Fruit fly (Drosophila melanogaster) whole organism, embryonic: ENCODE data around the gene Mkp3.
A peak's percentile ranks its signal among the peaks of the same experiment; 100 is the strongest.

ENCODE experiments used
- Adf1 ChIP-seq: fragments of 200-800 bp; sonication (Bioruptor generic); IDR thresholded peaks from 2 replicates; pipeline ENCODE4 v1.3.6; 2022; ENCODE audit warnings: missing biosample characterization, missing genetic modification characterization
- CG11456 ChIP-seq: fragments of 200-800 bp; sonication (Bioruptor generic); IDR thresholded peaks from 3 replicates; pipeline ENCODE4 v1.3.6; 2022; ENCODE audit warnings: missing biosample characterization, missing genetic modification characterization
- CG12155 ChIP-seq: fragments of 200-800 bp; sonication (Bioruptor generic); optimal IDR thresholded peaks from 3 replicates; lab custom pipeline; 2016; ENCODE audit warnings: missing biosample characterization, missing genetic modification characterization
- CG12236 ChIP-seq: fragments of 200-800 bp; sonication (Bioruptor generic); optimal IDR thresholded peaks from 2 replicates; lab custom pipeline; 2016; ENCODE audit warnings: missing biosample characterization, missing genetic modification characterization
- CG13424 ChIP-seq: fragments of 200-800 bp; sonication (Bioruptor generic); optimal IDR thresholded peaks from 2 replicates; lab custom pipeline; 2019; ENCODE audit warnings: missing biosample characterization, mild to moderate bottlenecking, missing genetic modification characterization, moderate library complexity
- CG14710 ChIP-seq: fragments of 200-800 bp; sonication (Bioruptor generic); optimal IDR thresholded peaks from 3 replicates; lab custom pipeline; 2019; ENCODE audit warnings: missing biosample characterization, mild to moderate bottlenecking, missing genetic modification characterization, moderate library complexity
- CG1529 ChIP-seq: fragments of 200-800 bp; sonication (Bioruptor generic); optimal IDR thresholded peaks from 3 replicates; lab custom pipeline; 2018; ENCODE audit warnings: missing biosample characterization, missing genetic modification characterization
- CG1603 ChIP-seq: fragments of 200-800 bp; sonication (Bioruptor generic); optimal IDR thresholded peaks from 2 replicates; lab custom pipeline; 2019; ENCODE audit warnings: missing biosample characterization, mild to moderate bottlenecking, missing genetic modification characterization, moderate library complexity
- CG1792 ChIP-seq: fragments of 200-800 bp; sonication (Bioruptor generic); optimal IDR thresholded peaks from 2 replicates; lab custom pipeline; 2016; ENCODE audit warnings: missing biosample characterization, missing genetic modification characterization
- CG2199 ChIP-seq: fragments of 200-800 bp; sonication (Bioruptor generic); IDR thresholded peaks from 3 replicates; pipeline ENCODE4 v1.3.6; 2022; ENCODE audit warnings: missing biosample characterization, missing genetic modification characterization
- CG3281 ChIP-seq: fragments of 200-800 bp; sonication (Bioruptor generic); optimal IDR thresholded peaks from 3 replicates; lab custom pipeline; 2017; ENCODE audit warnings: missing biosample characterization, mild to moderate bottlenecking, missing genetic modification characterization
- CG3847 ChIP-seq: fragments of 200-800 bp; sonication (Bioruptor generic); IDR thresholded peaks from 2 replicates; pipeline ENCODE4 v1.3.6; 2022; ENCODE audit warnings: missing biosample characterization, missing genetic modification characterization
- CG43689 ChIP-seq: fragments of 200-800 bp; sonication (Bioruptor generic); IDR thresholded peaks from 2 replicates; pipeline ENCODE4 v1.3.6; 2022; ENCODE audit warnings: missing biosample characterization, missing genetic modification characterization
- CG4707 ChIP-seq: fragments of 200-800 bp; sonication (Bioruptor generic); optimal IDR thresholded peaks from 2 replicates; lab custom pipeline; 2018; ENCODE audit warnings: missing biosample characterization, mild to moderate bottlenecking, missing genetic modification characterization, moderate library complexity
- CG7556 ChIP-seq: fragments of 200-800 bp; sonication (Bioruptor generic); optimal IDR thresholded peaks from 2 replicates; lab custom pipeline; 2017; ENCODE audit warnings: missing biosample characterization, mild to moderate bottlenecking, missing genetic modification characterization
- CG8388 ChIP-seq: fragments of 200-800 bp; sonication (Bioruptor generic); optimal IDR thresholded peaks from 2 replicates; lab custom pipeline; 2019; ENCODE audit warnings: missing biosample characterization, mild to moderate bottlenecking, missing genetic modification characterization, moderate library complexity
- CG9932 ChIP-seq: fragments of 200-800 bp; sonication (Bioruptor generic); IDR thresholded peaks from 2 replicates; pipeline ENCODE4 v1.3.6; 2022; ENCODE audit warnings: missing biosample characterization, missing genetic modification characterization
- Chrac-16 ChIP-seq: fragments of 200-800 bp; sonication (Bioruptor generic); optimal IDR thresholded peaks from 3 replicates; lab custom pipeline; 2016; ENCODE audit warnings: missing biosample characterization, missing genetic modification characterization
- Deaf1 ChIP-seq: fragments of 200-800 bp; optimal IDR thresholded peaks from 3 replicates; lab custom pipeline; 2019; ENCODE audit warnings: missing biosample characterization, mild to moderate bottlenecking, missing genetic modification characterization, moderate library complexity
- Doc3 ChIP-seq: fragments of 200-800 bp; sonication (Bioruptor generic); IDR thresholded peaks from 3 replicates; pipeline ENCODE4 v1.3.6; 2022; ENCODE audit warnings: missing biosample characterization, missing genetic modification characterization; ENCODE audit not compliant: partially characterized antibody
- ERR ChIP-seq: fragments of 200-800 bp; sonication (Bioruptor generic); optimal IDR thresholded peaks from 2 replicates; lab custom pipeline; 2016; ENCODE audit warnings: missing biosample characterization, missing genetic modification characterization
- Eip74EF ChIP-seq, 2 experiments: fragments of 200-800 bp in 1 of 2; fragments of >200 bp in 1 of 2; sonication (Bioruptor generic) in 1 of 2; optimal IDR thresholded peaks; 2 replicates each; lab custom pipeline; 2017 to 2019; ENCODE audit warnings: missing biosample characterization in 2 of 2, missing genetic modification characterization in 2 of 2, mild to moderate bottlenecking in 1 of 2, moderate library complexity in 1 of 2
- HLH4C ChIP-seq: fragments of 200-800 bp; sonication (Bioruptor generic); IDR thresholded peaks from 3 replicates; pipeline ENCODE4 v1.3.6; 2022; ENCODE audit warnings: missing biosample characterization, missing genetic modification characterization; ENCODE audit not compliant: partially characterized antibody
- Hr3 ChIP-seq: fragments of 200-800 bp; sonication (Bioruptor generic); optimal IDR thresholded peaks from 3 replicates; lab custom pipeline; 2016; ENCODE audit warnings: missing biosample characterization, missing genetic modification characterization
- Hr78 ChIP-seq, 2 experiments: fragments of 200-800 bp in 1 of 2; fragments of >200 bp in 1 of 2; sonication (Bioruptor generic) in 1 of 2; optimal IDR thresholded peaks; 2 replicates each; lab custom pipeline; 2017 to 2019; ENCODE audit warnings: missing biosample characterization in 2 of 2, missing genetic modification characterization in 2 of 2, mild to moderate bottlenecking in 1 of 2, moderate library complexity in 1 of 2
- MTF-1 ChIP-seq: fragments of 200-800 bp; sonication (Bioruptor generic); optimal IDR thresholded peaks from 2 replicates; lab custom pipeline; 2018; ENCODE audit warnings: missing biosample characterization, mild to moderate bottlenecking, missing genetic modification characterization, borderline replicate concordance
- NFAT ChIP-seq: fragments of 200-800 bp; sonication (Bioruptor generic); IDR thresholded peaks from 2 replicates; pipeline ENCODE4 v1.3.6; 2022; ENCODE audit warnings: missing biosample characterization, missing genetic modification characterization
- PHDP ChIP-seq: fragments of 200-800 bp; sonication (Bioruptor generic); optimal IDR thresholded peaks from 3 replicates; lab custom pipeline; 2018; ENCODE audit warnings: missing biosample characterization, mild to moderate bottlenecking, missing genetic modification characterization, moderate library complexity
- Sin3A ChIP-seq: fragments of >200 bp; optimal IDR thresholded peaks from 2 replicates; lab custom pipeline; 2018
- Sox102F ChIP-seq: fragments of 200-800 bp; sonication (Bioruptor generic); optimal IDR thresholded peaks from 2 replicates; lab custom pipeline; 2018; ENCODE audit warnings: missing biosample characterization, mild to moderate bottlenecking, missing genetic modification characterization, moderate library complexity
- Trl ChIP-seq, 3 experiments: fragments of >200 bp in 2 of 3; fragments of 200-800 bp in 1 of 3; sonication (Bioruptor generic) in 1 of 3; optimal IDR thresholded peaks; 2 replicates in 1 of 3; 3 replicates in 2 of 3; lab custom pipeline; 2016 to 2017; ENCODE audit warnings: missing biosample characterization in 1 of 3, missing genetic modification characterization in 1 of 3
- ab ChIP-seq: fragments of 200-800 bp; sonication (Bioruptor generic); optimal IDR thresholded peaks from 2 replicates; lab custom pipeline; 2016; ENCODE audit warnings: missing biosample characterization, missing genetic modification characterization
- ato ChIP-seq: fragments of 200-800 bp; sonication (Bioruptor generic); IDR thresholded peaks from 2 replicates; pipeline ENCODE4 v1.3.6; 2022; ENCODE audit warnings: missing biosample characterization, missing genetic modification characterization; ENCODE audit not compliant: partially characterized antibody
- bab2 ChIP-seq: fragments of 200-800 bp; sonication (Bioruptor generic); optimal IDR thresholded peaks from 2 replicates; lab custom pipeline; 2016; ENCODE audit warnings: missing biosample characterization, missing genetic modification characterization
- dm ChIP-seq: fragments of 200-800 bp; sonication (Bioruptor generic); optimal IDR thresholded peaks from 3 replicates; lab custom pipeline; 2016; ENCODE audit warnings: missing biosample characterization, missing genetic modification characterization
- fru ChIP-seq: fragments of >200 bp; optimal IDR thresholded peaks from 2 replicates; lab custom pipeline; 2017
- grn ChIP-seq: fragments of 200-800 bp; sonication (Bioruptor generic); optimal IDR thresholded peaks from 3 replicates; lab custom pipeline; 2017; ENCODE audit warnings: missing biosample characterization, missing genetic modification characterization
- gsb-n ChIP-seq: fragments of 200-800 bp; sonication (Bioruptor generic); optimal IDR thresholded peaks from 3 replicates; lab custom pipeline; 2018; ENCODE audit warnings: missing biosample characterization, mild to moderate bottlenecking, missing genetic modification characterization
- gt ChIP-seq: fragments of 200-800 bp; sonication (Bioruptor generic); IDR thresholded peaks from 2 replicates; pipeline ENCODE4 v1.3.6; 2022; ENCODE audit warnings: missing biosample characterization, missing genetic modification characterization
- h ChIP-seq: fragments of >200 bp; optimal IDR thresholded peaks from 2 replicates; lab custom pipeline; 2017
- ind ChIP-seq: fragments of 200-800 bp; sonication (Bioruptor generic); optimal IDR thresholded peaks from 3 replicates; lab custom pipeline; 2016; ENCODE audit warnings: missing biosample characterization, missing genetic modification characterization
- insv ChIP-seq, 2 experiments: fragments of 200-800 bp; sonication (Bioruptor generic); optimal IDR thresholded peaks; 3 replicates each; lab custom pipeline; 2016 to 2018; ENCODE audit warnings: missing biosample characterization in 2 of 2, missing genetic modification characterization in 2 of 2
- kni ChIP-seq: fragments of 200-800 bp; sonication (Bioruptor generic); optimal IDR thresholded peaks from 3 replicates; lab custom pipeline; 2017; ENCODE audit warnings: mild to moderate bottlenecking, missing biosample characterization, missing genetic modification reagents, missing genetic modification characterization
- lab ChIP-seq: fragments of 200-800 bp; sonication (Bioruptor generic); optimal IDR thresholded peaks from 3 replicates; lab custom pipeline; 2017; ENCODE audit warnings: missing biosample characterization, missing genetic modification characterization, mild to moderate bottlenecking, moderate library complexity, missing genetic modification reagents
- otp ChIP-seq: fragments of 200-800 bp; sonication (Bioruptor generic); IDR thresholded peaks from 3 replicates; pipeline ENCODE4, ENCODE4 v1.3.6; 2022; ENCODE audit warnings: missing biosample characterization, missing genetic modification characterization
- sens ChIP-seq: fragments of 200-800 bp; sonication (Bioruptor generic); peaks from one replicate; lab custom pipeline; 2016; ENCODE audit warnings: missing biosample characterization, missing genetic modification characterization
- sim ChIP-seq: fragments of 200-800 bp; sonication (Bioruptor generic); IDR thresholded peaks from 2 replicates; pipeline ENCODE4 v1.3.6; 2022; ENCODE audit warnings: missing biosample characterization, missing genetic modification characterization
- slou ChIP-seq: fragments of 200-800 bp; sonication (Bioruptor generic); optimal IDR thresholded peaks from 3 replicates; lab custom pipeline; 2016; ENCODE audit warnings: missing biosample characterization, missing genetic modification characterization
- stc ChIP-seq: fragments of 200-800 bp; sonication (Bioruptor generic); IDR thresholded peaks from 2 replicates; pipeline ENCODE4 v1.3.6; 2022; ENCODE audit warnings: missing biosample characterization, missing genetic modification characterization
- tin ChIP-seq: fragments of 200-800 bp; sonication (Bioruptor generic); optimal IDR thresholded peaks from 3 replicates; lab custom pipeline; 2016; ENCODE audit warnings: missing biosample characterization, missing genetic modification characterization
- ttk ChIP-seq: fragments of 200-800 bp; sonication (Bioruptor generic); IDR thresholded peaks from 2 replicates; pipeline ENCODE4 v2.1.2; 2022; ENCODE audit warnings: missing biosample characterization, missing genetic modification characterization

Gene Mkp3

dm6 chr3L:19056857-19057324 is 29.3 kb downstream of the Mkp3 start (continued):
- no peak for TF ChIP-seq gt (GFP tag; lab: Robert Waterston, UW)
- no peak for TF ChIP-seq CG4707 (GFP tag; lab: Kevin White, UChicago)
- peak; percentile 50 for TF ChIP-seq gsb-n (tag; lab: Kevin White, UChicago)
- no peak for TF ChIP-seq CG12236 (GFP tag; lab: Kevin White, UChicago)
- no peak for TF ChIP-seq Trl (optimal IDR thresholded peaks at IDR 0.05; lab: Kevin White, UChicago)
- no peak for TF ChIP-seq Trl (GFP tag; optimal IDR thresholded peaks at IDR 0.05; lab: Kevin White, UChicago)
- no peak for TF ChIP-seq fru (lab: Kevin White, UChicago)
- TF ChIP-seq ab, result no peak
- no peak for TF ChIP-seq CG9932
- TF ChIP-seq CG1529 (GFP tag; lab: Kevin White, UChicago), result peak; percentile 43
- peak; percentile 24 for TF ChIP-seq CG7556 (GFP tag; lab: Kevin White, UChicago)
- peak; percentile 3 for TF ChIP-seq Hr3
- TF ChIP-seq MTF-1 (GFP tag; lab: Kevin White, UChicago), result no peak
- TF ChIP-seq Doc3 (GFP tag; lab: Robert Waterston, UW), result no peak
- no peak for TF ChIP-seq Chrac-16 (GFP tag; lab: Kevin White, UChicago)
- TF ChIP-seq CG3847 (GFP tag; lab: Robert Waterston, UW), result no peak
- TF ChIP-seq Hr78 (GFP tag; optimal IDR thresholded peaks at IDR 0.05; lab: Kevin White, UChicago), result peak in 1 of 2 experiments; percentile 36
- TF ChIP-seq NFAT (GFP tag; lab: Robert Waterston, UW), result no peak
- TF ChIP-seq dm (GFP tag; lab: Kevin White, UChicago), result no peak
- TF ChIP-seq PHDP (tag; lab: Kevin White, UChicago), result peak; percentile 27
- TF ChIP-seq Adf1 (GFP tag; lab: Robert Waterston, UW), result no peak
- TF ChIP-seq CG1603 (tag; lab: Kevin White, UChicago), result no peak
- no peak for TF ChIP-seq CG43689
- TF ChIP-seq CG3281 (GFP tag; lab: Kevin White, UChicago), result no peak
- TF ChIP-seq kni (GFP tag; lab: Kevin White, UChicago), result no peak
- no peak for TF ChIP-seq grn (GFP tag; lab: Kevin White, UChicago)
- no peak for TF ChIP-seq stc (GFP tag; lab: Robert Waterston, UW)
- no peak for TF ChIP-seq HLH4C (GFP tag; lab: Robert Waterston, UW)
- no peak for TF ChIP-seq CG11456 (GFP tag; lab: Robert Waterston, UW)
- 0 out of 3 replicates have a peak, but pooled peaks have one; percentile 28 for TF ChIP-seq CG2199 (GFP tag; lab: Robert Waterston, UW)
- no peak for TF ChIP-seq sim (GFP tag; lab: Robert Waterston, UW)
- no peak for TF ChIP-seq ato (GFP tag; lab: Robert Waterston, UW)
- no peak for TF ChIP-seq ERR (GFP tag; lab: Kevin White, UChicago)
- TF ChIP-seq ind (GFP tag; lab: Kevin White, UChicago), result no peak
- TF ChIP-seq tin (GFP tag; lab: Kevin White, UChicago), result no peak
- no peak for TF ChIP-seq lab (GFP tag; lab: Kevin White, UChicago)
- TF ChIP-seq bab2 (GFP tag; lab: Kevin White, UChicago), result no peak
- TF ChIP-seq CG12155 (GFP tag; lab: Kevin White, UChicago), result no peak
- TF ChIP-seq CG1792 (GFP tag; lab: Kevin White, UChicago), result no peak
- TF ChIP-seq Sin3A (lab: Kevin White, UChicago), result no peak
- peak; percentile 69 for TF ChIP-seq sens (GFP tag; lab: Kevin White, UChicago)
- peak; percentile 2 for TF ChIP-seq Deaf1 (tag; lab: Kevin White, UChicago)
- no peak for TF ChIP-seq h
- TF ChIP-seq ttk, result no peak; the same call in 1 of the 2 replicates
- peak; percentile 17 for TF ChIP-seq CG14710 (tag; lab: Kevin White, UChicago)
- TF ChIP-seq CG13424 (tag; lab: Kevin White, UChicago), result peak; percentile 6
- no peak for TF ChIP-seq otp (GFP tag; lab: Robert Waterston, UW)
- TF ChIP-seq CG8388 (GFP tag; lab: Kevin White, UChicago), result peak; percentile 42
- peak in 1 of 2 experiments; percentile 48 for TF ChIP-seq Eip74EF (GFP tag; optimal IDR thresholded peaks at IDR 0.05; lab: Kevin White, UChicago)
- peak; percentile 58 for TF ChIP-seq Sox102F (GFP tag; lab: Kevin White, UChicago)
- no peak for TF ChIP-seq insv (GFP tag; optimal IDR thresholded peaks at IDR 0.05; lab: Kevin White, UChicago)
- no peak for TF ChIP-seq slou (GFP tag; lab: Kevin White, UChicago)
